Worm (Caenorhabditis elegans): ENCODE measurements around the gene nonu-1.

DNA sequence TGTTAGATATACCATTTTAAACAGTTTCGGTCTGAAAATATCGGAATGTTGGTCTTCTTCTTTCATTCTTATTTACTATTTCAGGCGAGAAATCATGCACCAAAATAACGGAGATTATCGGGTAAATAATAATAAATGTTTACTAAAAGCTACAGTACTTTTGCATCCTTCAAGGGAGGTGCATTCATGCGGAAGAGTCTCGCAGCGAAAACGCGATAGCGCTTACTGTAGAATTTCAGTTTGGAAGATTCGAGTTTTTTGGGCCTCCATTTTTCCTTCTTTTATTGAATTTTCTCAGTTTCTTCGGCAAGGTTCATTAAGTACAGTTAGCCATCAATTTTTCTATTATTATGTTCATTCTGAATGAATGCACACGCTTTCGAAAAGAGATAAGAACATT lies 6.4 kb upstream of the nonu-1 start, which contains the start of gene C35D10.7:
- TF ChIP-seq ama-1 (optimal IDR thresholded peaks at IDR 0.05), result no peak
- TF ChIP-seq skn-1 (tag; optimal IDR thresholded peaks at IDR 0.05), result no peak
- no peak for TF ChIP-seq nfya-1 (tag; optimal IDR thresholded peaks at IDR 0.05; ENCODE audit: insufficient read depth)
- TF ChIP-seq ceh-16 (tag; optimal IDR thresholded peaks at IDR 0.05), result no peak
- no peak for TF ChIP-seq unc-39 (tag; optimal IDR thresholded peaks at IDR 0.05)
- no peak for TF ChIP-seq nhr-43 (tag; optimal IDR thresholded peaks at IDR 0.05; ENCODE audit: poor library complexity, severe bottlenecking)
- no peak for TF ChIP-seq ZK546.5 (tag; optimal IDR thresholded peaks at IDR 0.05)
- TF ChIP-seq R02D3.7 (tag; optimal IDR thresholded peaks at IDR 0.05), result no peak
- TF ChIP-seq mdl-1 (tag; optimal IDR thresholded peaks at IDR 0.05), result no peak

Data from whole organism, L3 larva.